Worm (Caenorhabditis elegans) whole organism, L4 larva: ENCODE data around the gene K09C6.3.

Experiments used
- D1046.2 ChIP-seq: fragments of 200-800 bp; sonication (Bioruptor generic); IDR thresholded peaks from 2 replicates; pipeline ENCODE4 v1.3.6; 2022; ENCODE audit warnings: missing genetic modification characterization, missing compliant biosample characterization
- F10B5.3 ChIP-seq: sonication (generic microtip); optimal IDR thresholded peaks from 2 replicates; lab custom pipeline; 2016; ENCODE audit warnings: mild to moderate bottlenecking, missing genetic modification characterization, missing compliant biosample characterization
- F44E2.7 ChIP-seq: fragments of 200-800 bp; sonication (Bioruptor generic); IDR thresholded peaks from 2 replicates; pipeline ENCODE4 v2.1.2; 2022; ENCODE audit warnings: missing genetic modification characterization, missing compliant biosample characterization
- F49E8.2 ChIP-seq: sonication (generic microtip); optimal IDR thresholded peaks from 2 replicates; lab custom pipeline; 2016; ENCODE audit warnings: missing compliant biosample characterization, mild to moderate bottlenecking, missing genetic modification characterization, borderline replicate concordance
- R02D3.7 ChIP-seq: fragments of 150-350 bp; sonication (generic microtip); optimal IDR thresholded peaks from 3 replicates; lab custom pipeline; 2014; ENCODE audit warnings: missing biosample characterization, missing genetic modification characterization
- T26A8.4 ChIP-seq: fragments of 200-800 bp; sonication (Bioruptor generic); IDR thresholded peaks from 2 replicates; pipeline ENCODE4 v1.3.6; 2022; ENCODE audit warnings: missing genetic modification characterization, missing compliant biosample characterization
- Y105C5A.15 ChIP-seq: fragments of 200-800 bp; sonication (Bioruptor generic); IDR thresholded peaks from 2 replicates; pipeline ENCODE4 v1.3.6; 2022; ENCODE audit warnings: missing genetic modification characterization, missing compliant biosample characterization
- Y48G9A.11 ChIP-seq: fragments of 200-800 bp; sonication (Bioruptor generic); IDR thresholded peaks from 2 replicates; pipeline ENCODE4 v1.3.6; 2022; ENCODE audit warnings: missing genetic modification reagents, missing genetic modification characterization, missing compliant biosample characterization
- Y75B8A.6 ChIP-seq: fragments of 200-800 bp; sonication (Bioruptor generic); IDR thresholded peaks from 2 replicates; pipeline ENCODE4 v1.3.6; 2022; ENCODE audit warnings: missing genetic modification reagents, missing genetic modification characterization, missing compliant biosample characterization
- aha-1 ChIP-seq: fragments of 150-350 bp; peaks from one replicate; lab custom pipeline; 2014; ENCODE audit warnings: missing biosample characterization, missing genetic modification characterization
- arid-1 ChIP-seq: fragments of 200-800 bp; sonication (Bioruptor generic); conservative IDR thresholded peaks from 2 replicates; pipeline ENCODE4 v1.3.6; 2022; ENCODE audit warnings: missing genetic modification reagents, missing genetic modification characterization, missing compliant biosample characterization
- ceh-20 ChIP-seq: fragments of 200-800 bp; sonication (Bioruptor generic); IDR thresholded peaks from 2 replicates; pipeline ENCODE4 v1.3.6; 2022; ENCODE audit warnings: missing genetic modification reagents, missing genetic modification characterization, missing compliant biosample characterization
- ceh-62 ChIP-seq: sonication (generic microtip); optimal IDR thresholded peaks from 2 replicates; lab custom pipeline; 2017; ENCODE audit warnings: missing biosample characterization, missing genetic modification characterization
- ceh-82 ChIP-seq: sonication (generic microtip); optimal IDR thresholded peaks from 2 replicates; lab custom pipeline; 2017; ENCODE audit warnings: missing biosample characterization, missing genetic modification characterization
- ces-1 ChIP-seq: fragments of 150-350 bp; sonication (generic microtip); optimal IDR thresholded peaks from 4 replicates; lab custom pipeline; 2014; ENCODE audit warnings: missing biosample characterization, missing genetic modification reagents, missing genetic modification characterization
- cey-2 ChIP-seq: sonication (generic microtip); optimal IDR thresholded peaks from 3 replicates; lab custom pipeline; 2017; ENCODE audit warnings: missing genetic modification characterization, mild to moderate bottlenecking, missing compliant biosample characterization, antibody characterized with exemption, borderline replicate concordance; ENCODE audit not compliant: insufficient read depth
- daf-16 ChIP-seq, 3 experiments: sonication (generic microtip); optimal IDR thresholded peaks; 2 replicates each; lab custom pipeline; 2016 to 2017; ENCODE audit warnings: missing genetic modification characterization in 3 of 3, missing genetic modification reagents in 3 of 3, mild to moderate bottlenecking in 2 of 3, missing compliant biosample characterization in 2 of 3, missing biosample characterization in 1 of 3, moderate library complexity in 1 of 3
- daf-8 ChIP-seq: fragments of 200-800 bp; sonication (Bioruptor generic); IDR thresholded peaks from 2 replicates; pipeline ENCODE4 v1.3.6; 2022; ENCODE audit warnings: missing genetic modification characterization, missing compliant biosample characterization
- dmd-9 ChIP-seq: fragments of 200-800 bp; sonication (Bioruptor generic); IDR thresholded peaks from 2 replicates; pipeline ENCODE4 v1.3.6; 2022; ENCODE audit warnings: missing genetic modification reagents, missing genetic modification characterization, missing compliant biosample characterization
- duxl-1 ChIP-seq: sonication (generic microtip); optimal IDR thresholded peaks from 2 replicates; lab custom pipeline; 2016; ENCODE audit warnings: mild to moderate bottlenecking, missing genetic modification characterization, moderate library complexity, missing compliant biosample characterization; ENCODE audit not compliant: poor library complexity
- dve-1 ChIP-seq: sonication (generic microtip); optimal IDR thresholded peaks from 2 replicates; lab custom pipeline; 2017; ENCODE audit warnings: antibody characterized with exemption, mild to moderate bottlenecking, missing genetic modification characterization, missing compliant biosample characterization; ENCODE audit not compliant: insufficient read depth
- hlh-11 ChIP-seq: fragments of 200-800 bp; sonication (Bioruptor generic); optimal IDR thresholded peaks from 2 replicates; lab custom pipeline; 2018; ENCODE audit warnings: mild to moderate bottlenecking, missing genetic modification characterization, missing compliant biosample characterization
- lim-7 ChIP-seq: fragments of 200-800 bp; sonication (Bioruptor generic); IDR thresholded peaks from 2 replicates; pipeline ENCODE4 v1.3.6; 2022; ENCODE audit warnings: missing genetic modification characterization, missing compliant biosample characterization
- lin-1 ChIP-seq: fragments of 200-800 bp; sonication (Bioruptor generic); IDR thresholded peaks from 2 replicates; pipeline ENCODE4 v1.3.6; 2022; ENCODE audit warnings: missing genetic modification reagents, missing genetic modification characterization, missing compliant biosample characterization
- lin-15B ChIP-seq: fragments of 150-350 bp; sonication (generic microtip); optimal IDR thresholded peaks from 3 replicates; lab custom pipeline; 2014; ENCODE audit warnings: missing biosample characterization, missing genetic modification characterization
- lin-39 ChIP-seq: fragments of 150-350 bp; optimal IDR thresholded peaks from 2 replicates; lab custom pipeline; 2014; ENCODE audit warnings: missing biosample characterization, missing genetic modification reagents, missing genetic modification characterization
- madf-9 ChIP-seq: fragments of 200-800 bp; sonication (Bioruptor generic); conservative IDR thresholded peaks from 2 replicates; pipeline ENCODE4 v1.3.6; 2022; ENCODE audit warnings: missing genetic modification reagents, missing genetic modification characterization, missing compliant biosample characterization
- mdt-29 ChIP-seq: fragments of 200-800 bp; sonication (Bioruptor generic); IDR thresholded peaks from 2 replicates; pipeline ENCODE4 v1.3.6; 2022; ENCODE audit warnings: missing genetic modification reagents, missing genetic modification characterization, missing compliant biosample characterization
- nhr-11 ChIP-seq: fragments of 150-350 bp; optimal IDR thresholded peaks from 2 replicates; lab custom pipeline; 2014; ENCODE audit warnings: missing biosample characterization, missing genetic modification characterization
- nhr-111 ChIP-seq: fragments of 200-800 bp; sonication (Bioruptor generic); optimal IDR thresholded peaks from 2 replicates; lab custom pipeline; 2018; ENCODE audit warnings: mild to moderate bottlenecking, missing genetic modification characterization, missing compliant biosample characterization
- nhr-28 ChIP-seq: fragments of 150-350 bp; optimal IDR thresholded peaks from 2 replicates; lab custom pipeline; 2014; ENCODE audit warnings: missing biosample characterization, missing genetic modification characterization
- nhr-41 ChIP-seq: fragments of 200-800 bp; sonication (Bioruptor generic); IDR thresholded peaks from 2 replicates; pipeline ENCODE4 v1.3.6; 2022; ENCODE audit warnings: missing genetic modification reagents, missing genetic modification characterization, missing compliant biosample characterization
- nhr-6 ChIP-seq: fragments of 150-350 bp; optimal IDR thresholded peaks from 2 replicates; lab custom pipeline; 2014; ENCODE audit warnings: missing biosample characterization, missing genetic modification characterization
- nhr-77 ChIP-seq: fragments of 150-350 bp; optimal IDR thresholded peaks from 2 replicates; lab custom pipeline; 2014; ENCODE audit warnings: missing biosample characterization, missing genetic modification characterization
- pqm-1 ChIP-seq: sonication (generic microtip); optimal IDR thresholded peaks from 2 replicates; lab custom pipeline; 2017; ENCODE audit warnings: missing biosample characterization, missing genetic modification characterization
- skn-1 ChIP-seq: fragments of 150-350 bp; optimal IDR thresholded peaks from 2 replicates; lab custom pipeline; 2014; ENCODE audit warnings: missing biosample characterization, missing genetic modification characterization
- spr-3 ChIP-seq: fragments of 200-800 bp; sonication (Bioruptor generic); optimal IDR thresholded peaks from 2 replicates; lab custom pipeline; 2018; ENCODE audit warnings: mild to moderate bottlenecking, missing genetic modification characterization, missing compliant biosample characterization
- tag-97 ChIP-seq: fragments of 200-800 bp; sonication (Bioruptor generic); IDR thresholded peaks from 2 replicates; pipeline ENCODE4 v1.3.6; 2022; ENCODE audit warnings: missing genetic modification characterization, missing compliant biosample characterization

K09C6.3 gene

DNA sequence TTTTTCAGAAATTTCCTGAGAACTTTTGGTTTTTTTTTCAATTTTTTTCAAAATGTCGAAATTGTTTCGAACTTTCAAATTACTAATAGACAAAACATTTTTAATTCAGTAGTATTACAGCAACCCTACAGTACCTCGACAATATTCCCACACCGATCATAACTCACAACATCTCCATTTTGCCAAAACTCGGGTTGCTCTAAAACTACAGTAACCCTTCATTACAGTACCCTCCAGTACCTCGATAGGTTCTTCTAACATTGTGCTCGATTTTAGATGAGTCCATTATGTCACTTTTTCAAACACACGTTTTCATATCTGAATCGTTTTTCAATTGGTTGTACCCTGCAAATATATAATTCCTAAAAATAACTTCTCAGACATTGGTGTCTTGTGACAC lies 3.2 kb upstream of the K09C6.3 start:
- TF ChIP-seq nhr-11 (tag; lab: Kevin White, UChicago) (no peak), skn-1 (no peak), cey-2 (no peak)
- TF ChIP-seq, all 104 proteins: peak for 0

DNA sequence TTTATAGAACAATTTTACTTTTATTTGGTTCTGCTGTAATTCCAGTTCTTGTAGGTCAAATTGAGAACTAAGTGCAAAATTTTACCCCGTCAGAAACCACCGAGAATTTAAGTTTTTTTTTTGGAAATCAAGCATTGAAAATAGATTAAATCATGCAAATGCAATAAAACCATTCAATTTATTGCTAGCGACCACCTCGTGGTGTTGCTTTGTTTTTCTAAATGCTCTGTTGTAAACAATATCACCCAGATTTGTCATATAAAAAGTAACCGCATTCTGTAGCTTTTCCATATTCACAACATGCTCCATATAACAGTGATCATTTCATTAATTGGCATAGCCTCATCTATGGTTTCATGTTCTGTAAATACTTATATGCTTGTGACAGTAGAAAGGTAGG lies 2.8 kb upstream of the K09C6.3 start, which contains the start of gene srbc-12:
srbc-12 (plus strand) TSS at position 301 of the 400 bp plus-strand sequence.
- TF ChIP-seq nhr-111 (GFP tag; lab: Kevin White, UChicago): no peak
- no peak for TF ChIP-seq nhr-41 (GFP tag; lab: Robert Waterston, UW)
- no peak for TF ChIP-seq T26A8.4 (GFP tag; lab: Robert Waterston, UW)
- no peak for TF ChIP-seq F49E8.2 (tag; lab: Kevin White, UChicago)
- TF ChIP-seq mdt-29: no peak
- TF ChIP-seq Y48G9A.11 (GFP tag; lab: Robert Waterston, UW): no peak
- TF ChIP-seq madf-9 (GFP tag; lab: Robert Waterston, UW): no peak
- no peak for TF ChIP-seq Y105C5A.15 (GFP tag; lab: Robert Waterston, UW)
- no peak for TF ChIP-seq daf-8 (GFP tag; lab: Robert Waterston, UW)
- TF ChIP-seq lin-15B (tag; lab: Kevin White, UChicago): no peak
- no peak for TF ChIP-seq duxl-1 (tag; lab: Kevin White, UChicago)

DNA sequence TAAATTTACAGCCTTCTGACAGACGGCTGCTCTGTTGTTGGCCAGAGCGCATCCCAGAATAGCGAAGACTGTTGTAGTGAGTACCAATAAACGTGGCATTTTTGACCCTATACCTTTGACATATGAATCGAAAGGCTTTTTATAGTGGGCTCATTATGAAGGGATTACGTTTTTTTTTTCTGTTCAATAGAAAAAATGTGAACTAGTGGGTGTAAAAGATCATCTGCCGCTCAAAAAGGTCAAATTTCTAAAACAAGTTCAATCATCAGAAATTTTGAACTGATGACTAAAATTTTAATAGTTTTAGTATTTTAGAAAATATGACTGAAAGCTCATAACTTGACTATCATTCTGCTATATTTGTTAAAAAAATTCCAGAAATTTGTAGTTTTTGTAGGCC lies 2.7 kb downstream of the K09C6.3 start, which contains the start of gene K09C6.9:
K09C6.9 (minus strand) TSS at position 101 of the 400 bp plus-strand sequence.
- TF ChIP-seq Y105C5A.15 (GFP tag; lab: Robert Waterston, UW) (no peak), nhr-111 (GFP tag; lab: Kevin White, UChicago) (no peak), F44E2.7 (GFP tag; lab: Robert Waterston, UW) (no peak), pqm-1 (tag; lab: Kevin White, UChicago) (no peak), daf-16 (GFP tag; optimal IDR thresholded peaks at IDR 0.05; lab: Kevin White, UChicago) (no peak), daf-16 (tag; optimal IDR thresholded peaks at IDR 0.05; lab: Kevin White, UChicago) (no peak), dmd-9 (GFP tag; lab: Robert Waterston, UW) (no peak), ceh-62 (no peak), lin-1 (GFP tag; lab: Robert Waterston, UW) (no peak), F10B5.3 (tag; lab: Kevin White, UChicago) (no peak), hlh-11 (tag; lab: Kevin White, UChicago) (no peak), nhr-77 (tag; lab: Kevin White, UChicago) (no peak), Y48G9A.11 (GFP tag; lab: Robert Waterston, UW) (no peak), ces-1 (no peak), spr-3 (GFP tag; lab: Kevin White, UChicago) (no peak), tag-97 (GFP tag; lab: Robert Waterston, UW) (no peak), mdt-29 (no peak), lin-39 (tag; lab: Kevin White, UChicago) (no peak), ceh-20 (no peak)

DNA sequence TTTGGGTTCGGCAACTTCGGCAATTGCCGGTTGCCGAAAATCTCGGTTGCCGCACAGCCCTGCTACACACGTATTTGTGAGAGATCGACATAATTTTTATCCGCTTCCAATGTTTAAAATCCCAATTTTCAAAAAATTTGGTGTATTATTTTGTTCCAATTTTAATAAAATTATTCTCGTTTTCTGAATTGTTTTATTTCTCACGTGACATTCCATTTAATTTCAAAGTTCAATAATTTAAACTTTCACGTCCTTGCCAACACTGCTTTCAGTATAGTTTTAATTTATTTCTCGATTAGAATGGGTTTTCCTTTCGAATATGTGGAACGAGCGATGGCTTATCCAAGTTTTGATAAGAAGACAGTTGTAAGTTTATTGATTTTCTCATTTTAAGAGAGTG lies 4.3 kb downstream of the K09C6.3 start, which contains the start of gene K09C6.2:
K09C6.2 (plus strand) TSS at position 301 of the 400 bp plus-strand sequence.
- TF ChIP-seq dve-1 (tag; lab: Kevin White, UChicago) (no peak), nhr-28 (tag; lab: Kevin White, UChicago) (no peak), dmd-9 (GFP tag; lab: Robert Waterston, UW) (no peak), arid-1 (GFP tag; lab: Robert Waterston, UW) (no peak), Y75B8A.6 (no peak), R02D3.7 (tag; lab: Kevin White, UChicago) (no peak), lim-7 (GFP tag; lab: Robert Waterston, UW) (no peak), duxl-1 (tag; lab: Kevin White, UChicago) (no peak), F44E2.7 (GFP tag; lab: Robert Waterston, UW) (no peak), D1046.2 (no peak), ceh-82 (tag; lab: Kevin White, UChicago) (no peak), aha-1 (tag; lab: Kevin White, UChicago) (no peak), nhr-6 (tag; lab: Kevin White, UChicago) (no peak)
